Fruit fly (Drosophila melanogaster) whole organism, prepupa: Measurements from ENCODE around the gene CG15136.

Experiments used
- CG10669 ChIP-seq: fragments of 200-800 bp; sonication (Bioruptor generic); optimal IDR thresholded peaks from 3 replicates; lab custom pipeline; 2018; ENCODE audit warnings: missing biosample characterization, mild to moderate bottlenecking, missing genetic modification characterization, moderate library complexity
- CG11294 ChIP-seq: fragments of 200-800 bp; sonication (Bioruptor generic); IDR thresholded peaks from 2 replicates; pipeline ENCODE4 v1.3.6; 2022; ENCODE audit warnings: missing biosample characterization, missing genetic modification characterization
- CG11902 ChIP-seq: fragments of 200-800 bp; sonication (Bioruptor generic); optimal IDR thresholded peaks from 3 replicates; lab custom pipeline; 2016; ENCODE audit warnings: missing biosample characterization, missing genetic modification characterization
- CG32006 ChIP-seq: fragments of 200-800 bp; sonication (Bioruptor generic); optimal IDR thresholded peaks from 3 replicates; lab custom pipeline; 2017; ENCODE audit warnings: missing biosample characterization, mild to moderate bottlenecking, missing genetic modification characterization
- CG6163 ChIP-seq: fragments of 200-800 bp; sonication (Bioruptor generic); IDR thresholded peaks from 3 replicates; pipeline ENCODE4 v1.3.6; 2022; ENCODE audit warnings: missing biosample characterization, missing genetic modification characterization
- Eip75B ChIP-seq: fragments of 200-800 bp; sonication (Bioruptor generic); optimal IDR thresholded peaks from 3 replicates; lab custom pipeline; 2016; ENCODE audit warnings: missing biosample characterization, missing genetic modification characterization
- Eip78C ChIP-seq: fragments of 200-800 bp; sonication (Bioruptor generic); peaks from one replicate; lab custom pipeline; 2016; ENCODE audit warnings: missing biosample characterization, missing genetic modification characterization
- Gug ChIP-seq: fragments of 200-800 bp; sonication (Bioruptor generic); IDR thresholded peaks from 2 replicates; pipeline ENCODE4 v1.3.6; 2022; ENCODE audit warnings: missing biosample characterization, missing genetic modification characterization
- Hr39 ChIP-seq: fragments of 200-800 bp; sonication (Bioruptor generic); optimal IDR thresholded peaks from 2 replicates; lab custom pipeline; 2016; ENCODE audit warnings: missing biosample characterization, missing genetic modification characterization
- Met ChIP-seq: fragments of 200-800 bp; sonication (Bioruptor generic); optimal IDR thresholded peaks from 3 replicates; lab custom pipeline; 2016; ENCODE audit warnings: missing biosample characterization, missing genetic modification characterization
- cyc ChIP-seq: fragments of 200-800 bp; sonication (Bioruptor generic); optimal IDR thresholded peaks from 3 replicates; lab custom pipeline; 2016; ENCODE audit warnings: missing biosample characterization, missing genetic modification characterization
- dac ChIP-seq: fragments of 200-800 bp; sonication (Bioruptor generic); optimal IDR thresholded peaks from 2 replicates; lab custom pipeline; 2017; ENCODE audit warnings: missing biosample characterization, mild to moderate bottlenecking, missing genetic modification characterization
- lz ChIP-seq: fragments of 200-800 bp; sonication (Bioruptor generic); optimal IDR thresholded peaks from 3 replicates; lab custom pipeline; 2016; ENCODE audit warnings: missing biosample characterization, missing genetic modification characterization
- pdm3 ChIP-seq: fragments of 200-800 bp; sonication (Bioruptor generic); optimal IDR thresholded peaks from 3 replicates; lab custom pipeline; 2016; ENCODE audit warnings: missing biosample characterization, missing genetic modification characterization
- ss ChIP-seq, 2 experiments: fragments of 200-800 bp; sonication (Bioruptor generic); optimal IDR thresholded peaks; 2 replicates in 1 of 2; 3 replicates in 1 of 2; lab custom pipeline; 2017 to 2018; ENCODE audit warnings: mild to moderate bottlenecking in 2 of 2, missing biosample characterization in 2 of 2, missing genetic modification characterization in 2 of 2, moderate library complexity in 1 of 2
- svp ChIP-seq: fragments of 200-800 bp; sonication (Bioruptor generic); peaks from one replicate; lab custom pipeline; 2016; ENCODE audit warnings: missing biosample characterization, missing genetic modification characterization

CG15136 gene

DNA sequence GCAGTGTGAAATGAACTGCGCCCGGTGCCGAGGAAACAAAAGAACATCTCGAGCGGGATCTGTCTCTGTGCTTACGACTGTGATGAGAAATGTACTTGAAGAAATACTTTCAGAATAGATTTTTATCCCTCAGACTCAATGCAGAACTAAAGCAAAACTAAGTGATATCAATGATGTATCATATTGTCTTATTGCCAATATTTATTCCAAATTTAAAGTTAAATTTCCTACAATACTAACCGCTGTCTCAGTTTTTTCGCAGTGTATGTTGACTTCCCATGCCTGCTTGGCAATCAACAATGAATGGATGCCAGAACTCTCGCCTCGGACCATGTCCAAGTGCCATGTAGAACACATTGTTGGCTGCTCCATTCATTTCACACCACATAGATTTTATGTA, 20.6 kb downstream of the CG15136 start:
- TF ChIP-seq CG6163 (GFP tag; lab: Robert Waterston, UW) (no peak), svp (GFP tag; lab: Kevin White, UChicago) (peak; percentile 54), CG10669 (GFP tag; lab: Kevin White, UChicago) (peak; percentile 29), lz (no peak), Eip78C (GFP tag; lab: Kevin White, UChicago) (peak; percentile 57), Hr39 (GFP tag; lab: Kevin White, UChicago) (peak; percentile 6), Met (GFP tag; lab: Kevin White, UChicago) (peak; percentile 13), ss (GFP tag; optimal IDR thresholded peaks at IDR 0.05; lab: Kevin White, UChicago) (no peak), pdm3 (GFP tag; lab: Kevin White, UChicago) (no peak), CG32006 (GFP tag; lab: Kevin White, UChicago) (peak; percentile 10)

- no peak for TF ChIP-seq Eip75B (GFP tag; lab: Kevin White, UChicago)
- TF ChIP-seq dac (GFP tag; lab: Kevin White, UChicago), result no peak
- TF ChIP-seq ss (GFP tag; optimal IDR thresholded peaks at IDR 0.05; lab: Kevin White, UChicago), result no peak
- TF ChIP-seq svp (GFP tag; lab: Kevin White, UChicago), result no peak
- TF ChIP-seq cyc, result no peak
- TF ChIP-seq CG11294 (GFP tag; lab: Robert Waterston, UW), result no peak
- TF ChIP-seq CG11902 (GFP tag; lab: Kevin White, UChicago), result no peak
- no peak for TF ChIP-seq Gug
Measured at dm6 chr2L:17014600-17014999, 33.5 kb downstream of the CG15136 start, which contains the start of gene CG6304. TSS of gene CG6304 (minus strand) at chr2L:17014700.
